Worm (Caenorhabditis elegans): ENCODE results near the gene fipr-7.

fipr-7 gene

ce11 chrV:10244018-10244720, 14.5 kb downstream of the fipr-7 start:
- TF ChIP-seq unc-62 (GFP tag; optimal IDR thresholded peaks at IDR 0.05), result no peak

ce11 chrV:10245615-10246014, 16.0 kb downstream of the fipr-7 start:
- no peak for TF ChIP-seq unc-62 (GFP tag; optimal IDR thresholded peaks at IDR 0.05)

ce11 chrV:10246443-10246885, 16.8 kb downstream of the fipr-7 start:
- TF ChIP-seq unc-62 (GFP tag; optimal IDR thresholded peaks at IDR 0.05), result no peak

- no peak for TF ChIP-seq unc-62 (GFP tag; optimal IDR thresholded peaks at IDR 0.05)
Observed at ce11 chrV:10246967-10247366, 17.3 kb downstream of the fipr-7 start.

ce11 chrV:10247673-10248239, 18.1 kb downstream of the fipr-7 start:
- no peak for TF ChIP-seq unc-62 (GFP tag; optimal IDR thresholded peaks at IDR 0.05)

- no peak for TF ChIP-seq unc-62 (GFP tag; optimal IDR thresholded peaks at IDR 0.05)
Observed at ce11 chrV:10248255-10248979, 18.8 kb downstream of the fipr-7 start, which contains the start of gene akt-1. Gene akt-1, plus strand, starts transcription at chrV:10248905.

- TF ChIP-seq unc-62 (GFP tag; optimal IDR thresholded peaks at IDR 0.05), result no peak
Observed at ce11 chrV:10249515-10249914, 19.9 kb downstream of the fipr-7 start.

ce11 chrV:10252682-10253081, 23.1 kb downstream of the fipr-7 start:
- TF ChIP-seq unc-62 (GFP tag; optimal IDR thresholded peaks at IDR 0.05), result no peak

ce11 chrV:10255005-10255472, 25.4 kb downstream of the fipr-7 start, which contains the start of gene rop-1:
Gene rop-1, minus strand, starts transcription at chrV:10255055.
- no peak for TF ChIP-seq unc-62 (GFP tag; optimal IDR thresholded peaks at IDR 0.05)

- no peak for TF ChIP-seq unc-62 (GFP tag; optimal IDR thresholded peaks at IDR 0.05)
Observed at ce11 chrV:10256050-10256449, 26.4 kb downstream of the fipr-7 start, which contains the start of gene nhr-232. Gene nhr-232, plus strand, starts transcription at chrV:10256170.

- no peak for TF ChIP-seq unc-62 (GFP tag; optimal IDR thresholded peaks at IDR 0.05)
Observed at ce11 chrV:10260460-10260859, 30.8 kb downstream of the fipr-7 start, which contains the start of gene sri-18. Gene sri-18, minus strand, starts transcription at chrV:10260560.

ce11 chrV:10265019-10265418, 35.4 kb downstream of the fipr-7 start:
- TF ChIP-seq unc-62 (GFP tag; optimal IDR thresholded peaks at IDR 0.05), result no peak

ce11 chrV:10266050-10266449, 36.4 kb downstream of the fipr-7 start:
- no peak for TF ChIP-seq unc-62 (GFP tag; optimal IDR thresholded peaks at IDR 0.05)

- no peak for TF ChIP-seq unc-62 (GFP tag; optimal IDR thresholded peaks at IDR 0.05)
Observed at ce11 chrV:10270214-10270613, 40.6 kb downstream of the fipr-7 start, which contains the start of gene ric-4. Gene ric-4, minus strand, starts transcription at chrV:10270314.

ce11 chrV:10273837-10274236, 44.2 kb downstream of the fipr-7 start:
- TF ChIP-seq unc-62 (GFP tag; optimal IDR thresholded peaks at IDR 0.05), result no peak

- no peak for TF ChIP-seq unc-62 (GFP tag; optimal IDR thresholded peaks at IDR 0.05)
Observed at ce11 chrV:10275619-10276018, 46.0 kb downstream of the fipr-7 start, which contains the start of gene Y22F5A.11. Gene Y22F5A.11, minus strand, starts transcription at chrV:10275646.

Measured in whole organism, dauer.